Fruit fly (Drosophila melanogaster) whole organism: Measurements from ENCODE around the gene Hayan.

Experiments used
- CG8478 ChIP-seq: fragments of >200 bp; optimal IDR thresholded peaks from 2 replicates; lab custom pipeline; 2018; ENCODE audit warnings: inconsistent platforms
- Dll ChIP-seq: fragments of >200 bp; optimal IDR thresholded peaks from 2 replicates; lab custom pipeline; 2017
- EcR ChIP-seq, 2 experiments: fragments of >200 bp; optimal IDR thresholded peaks; 2 replicates each; lab custom pipeline; 2017; ENCODE audit warnings: missing biosample characterization in 2 of 2, missing genetic modification characterization in 2 of 2, missing genetic modification reagents in 2 of 2
- pan ChIP-seq: fragments of >200 bp; optimal IDR thresholded peaks from 2 replicates; lab custom pipeline; 2017
- psq ChIP-seq: fragments of >200 bp; optimal IDR thresholded peaks from 2 replicates; lab custom pipeline; 2017
- usp ChIP-seq: fragments of >200 bp; optimal IDR thresholded peaks from 2 replicates; lab custom pipeline; 2017; ENCODE audit warnings: missing biosample characterization, missing genetic modification characterization, mixed read lengths

DNA sequence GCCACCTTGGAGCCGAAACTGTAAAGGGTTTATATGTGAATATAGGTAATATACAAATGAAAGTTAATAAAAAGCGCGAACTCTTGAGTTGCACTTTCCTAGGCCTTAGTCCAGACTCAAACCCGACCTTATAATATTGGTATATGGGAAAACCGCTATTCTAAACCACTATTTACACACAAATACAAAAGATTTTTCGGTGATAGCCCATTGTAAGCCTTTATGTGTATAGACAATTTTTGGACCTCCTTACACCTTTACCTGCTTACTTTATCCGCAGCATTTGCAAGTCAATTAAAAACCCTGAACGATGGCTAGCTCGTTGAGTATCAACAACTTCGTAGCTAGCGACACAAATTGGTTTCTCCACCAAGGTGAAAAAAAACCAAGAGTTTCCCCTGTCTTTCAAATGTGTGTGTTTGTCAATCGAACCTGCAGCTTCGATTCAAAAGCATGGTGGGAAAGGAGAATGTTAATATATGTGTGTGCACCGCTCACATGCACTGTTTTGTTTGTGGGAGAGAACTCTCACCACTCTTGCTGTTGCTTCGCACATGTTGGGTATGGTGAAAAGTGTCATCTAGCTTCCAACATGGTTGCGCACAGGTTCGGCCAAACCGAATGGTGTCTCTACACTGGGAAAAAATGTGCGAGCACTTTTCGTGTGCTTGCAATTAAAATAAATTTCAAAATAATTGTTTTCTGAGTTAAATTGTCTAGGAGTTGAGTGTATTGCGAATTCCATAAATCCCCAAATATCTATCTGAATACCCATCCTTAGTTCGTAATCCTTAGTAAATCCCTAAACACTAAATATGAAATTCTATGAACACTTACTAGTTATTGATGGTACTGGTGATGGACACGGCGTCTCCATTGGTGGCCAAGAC lies 23.3 kb upstream of the Hayan start:
- TF ChIP-seq pan (lab: Kevin White, UChicago) (no peak), usp (GFP tag; lab: Kevin White, UChicago) (no peak), CG8478 (no peak), EcR (GFP tag; optimal IDR thresholded peaks at IDR 0.05; lab: Kevin White, UChicago) (no peak), psq (lab: Kevin White, UChicago) (no peak), Dll (lab: Kevin White, UChicago) (no peak)
